Worm (Caenorhabditis elegans) whole organism, L4/young adult: ENCODE results near the gene Y45F10B.12.

ENCODE experiments used
- W03F9.2 ChIP-seq: fragments of 150-350 bp; optimal IDR thresholded peaks from 2 replicates; lab custom pipeline; 2014; ENCODE audit warnings: missing biosample characterization, missing genetic modification characterization
- dao-5 ChIP-seq: sonication (generic microtip); optimal IDR thresholded peaks from 2 replicates; lab custom pipeline; 2016; ENCODE audit warnings: missing genotype, missing genetic modification characterization, moderate library complexity, missing compliant biosample characterization

DNA sequence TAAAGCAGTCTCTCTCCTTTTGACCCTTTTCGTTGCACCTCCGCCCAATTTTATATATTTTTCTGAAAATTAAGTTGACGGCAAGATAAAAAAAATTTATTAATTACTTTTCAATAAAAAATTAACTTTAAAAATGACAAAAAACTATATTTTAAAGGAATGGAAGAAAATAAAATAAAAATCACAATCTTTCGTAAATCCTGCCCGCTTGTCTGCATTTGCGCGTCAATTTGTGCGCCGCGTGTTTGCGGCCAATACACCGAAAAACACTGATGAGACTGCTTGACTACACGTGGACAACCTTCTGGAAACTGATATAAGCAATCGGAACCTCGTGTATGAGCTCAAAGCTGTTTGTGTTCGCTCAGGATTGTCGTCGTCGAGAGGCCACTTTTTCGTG lies 49.7 kb downstream of the Y45F10B.12 start, which contains the start of gene C08F11.7:
- TF ChIP-seq W03F9.2 (tag; lab: Kevin White, UChicago) (no peak), dao-5 (tag; lab: Kevin White, UChicago) (no peak)
